Fruit fly (Drosophila melanogaster): Measurements from ENCODE around the gene CG4953.

The CG4953 gene

dm6 chr2L:10292066-10292560, 25.6 kb downstream of the CG4953 start, which contains the start of gene Ufd4:
Gene Ufd4 (minus strand): TSS chr2L:10292365.
- TF ChIP-seq Myc (optimal IDR thresholded peaks at IDR 0.05) (no peak), ttk (optimal IDR thresholded peaks at IDR 0.05) (no peak), Sin3A (optimal IDR thresholded peaks at IDR 0.05) (no peak), insv (optimal IDR thresholded peaks at IDR 0.05) (no peak), psq (optimal IDR thresholded peaks at IDR 0.05) (no peak), h (optimal IDR thresholded peaks at IDR 0.05) (no peak)

dm6 chr2L:10294798-10295669, 28.5 kb downstream of the CG4953 start, which contains the start of gene Hand:
Gene Hand (minus strand): TSS chr2L:10295385.
- TF ChIP-seq h (optimal IDR thresholded peaks at IDR 0.05) (no peak), Sin3A (optimal IDR thresholded peaks at IDR 0.05) (no peak), ttk (optimal IDR thresholded peaks at IDR 0.05) (no peak), Myc (optimal IDR thresholded peaks at IDR 0.05) (no peak), insv (optimal IDR thresholded peaks at IDR 0.05) (no peak), psq (optimal IDR thresholded peaks at IDR 0.05) (no peak)

dm6 chr2L:10298306-10298705, 31.8 kb downstream of the CG4953 start:
- TF ChIP-seq Myc (optimal IDR thresholded peaks at IDR 0.05) (no peak), ttk (optimal IDR thresholded peaks at IDR 0.05) (no peak), psq (optimal IDR thresholded peaks at IDR 0.05) (no peak)

- no peak for TF ChIP-seq Myc (optimal IDR thresholded peaks at IDR 0.05)
These were observed 32.7 kb downstream of the CG4953 start for dm6 chr2L:10299077-10299809.

dm6 chr2L:10299810-10300147, 33.3 kb downstream of the CG4953 start, which contains the start of gene CYLD:
Gene CYLD (minus strand): TSS chr2L:10299847.
- TF ChIP-seq Sin3A (optimal IDR thresholded peaks at IDR 0.05) (no peak), insv (optimal IDR thresholded peaks at IDR 0.05) (no peak)

- TF ChIP-seq Sin3A (optimal IDR thresholded peaks at IDR 0.05) (no peak), psq (optimal IDR thresholded peaks at IDR 0.05) (no peak), Myc (optimal IDR thresholded peaks at IDR 0.05) (no peak), h (optimal IDR thresholded peaks at IDR 0.05) (no peak), insv (optimal IDR thresholded peaks at IDR 0.05) (no peak), ttk (optimal IDR thresholded peaks at IDR 0.05) (no peak)
These were observed 35.4 kb downstream of the CG4953 start, which contains the start of gene CG13138 for dm6 chr2L:10301918-10302317. Gene CG13138 (minus strand): TSS chr2L:10302018.

dm6 chr2L:10303786-10304185, 37.3 kb downstream of the CG4953 start, which contains the start of gene nmd:
Gene nmd (minus strand): TSS chr2L:10303947.
- TF ChIP-seq psq (optimal IDR thresholded peaks at IDR 0.05): no peak
- no peak for TF ChIP-seq ttk (optimal IDR thresholded peaks at IDR 0.05)
- no peak for TF ChIP-seq Myc (optimal IDR thresholded peaks at IDR 0.05)
- no peak for TF ChIP-seq insv (optimal IDR thresholded peaks at IDR 0.05)
- no peak for TF ChIP-seq Sin3A (optimal IDR thresholded peaks at IDR 0.05)
- TF ChIP-seq h (optimal IDR thresholded peaks at IDR 0.05): no peak

- TF ChIP-seq insv (optimal IDR thresholded peaks at IDR 0.05): no peak
- TF ChIP-seq Myc (optimal IDR thresholded peaks at IDR 0.05): no peak
- no peak for TF ChIP-seq Sin3A (optimal IDR thresholded peaks at IDR 0.05)
- no peak for TF ChIP-seq psq (optimal IDR thresholded peaks at IDR 0.05)
- TF ChIP-seq h (optimal IDR thresholded peaks at IDR 0.05): no peak
- no peak for TF ChIP-seq ttk (optimal IDR thresholded peaks at IDR 0.05)
These were observed 39.1 kb downstream of the CG4953 start for dm6 chr2L:10305538-10306147.

dm6 chr2L:10306518-10307260, 40.2 kb downstream of the CG4953 start, which contains the start of the genes CG5390 and CG4968:
Gene CG5390 (minus strand): TSS chr2L:10306594.
Gene CG4968 (plus strand): TSS chr2L:10306922.
- no peak for TF ChIP-seq psq (optimal IDR thresholded peaks at IDR 0.05)
- no peak for TF ChIP-seq h (optimal IDR thresholded peaks at IDR 0.05)
- TF ChIP-seq insv (optimal IDR thresholded peaks at IDR 0.05): no peak
- TF ChIP-seq Sin3A (optimal IDR thresholded peaks at IDR 0.05): no peak
- no peak for TF ChIP-seq ttk (optimal IDR thresholded peaks at IDR 0.05)
- no peak for TF ChIP-seq Myc (optimal IDR thresholded peaks at IDR 0.05)

dm6 chr2L:10310614-10311382, 44.3 kb downstream of the CG4953 start, which contains the start of gene Cdk5alpha:
Gene Cdk5alpha (minus strand): TSS chr2L:10310956.
- no peak for TF ChIP-seq psq (optimal IDR thresholded peaks at IDR 0.05)
- TF ChIP-seq h (optimal IDR thresholded peaks at IDR 0.05): no peak
- no peak for TF ChIP-seq Sin3A (optimal IDR thresholded peaks at IDR 0.05)
- no peak for TF ChIP-seq Myc (optimal IDR thresholded peaks at IDR 0.05)
- TF ChIP-seq ttk (optimal IDR thresholded peaks at IDR 0.05): no peak
- TF ChIP-seq insv (optimal IDR thresholded peaks at IDR 0.05): no peak

- TF ChIP-seq ttk (optimal IDR thresholded peaks at IDR 0.05) (no peak), psq (optimal IDR thresholded peaks at IDR 0.05) (no peak), insv (optimal IDR thresholded peaks at IDR 0.05) (no peak)
These were observed 45.3 kb downstream of the CG4953 start for dm6 chr2L:10311822-10312221.

Measured in Kc167 (cell line).